Worm (Caenorhabditis elegans) whole organism, L1 larva: Measurements from ENCODE around the gene C16C8.18.

Experiments
- F16B12.6 ChIP-seq: fragments of 150-350 bp; optimal IDR thresholded peaks from 2 replicates; lab custom pipeline; 2014; ENCODE audit warnings: missing biosample characterization, missing genetic modification characterization
- aly-2 ChIP-seq: fragments of 150-350 bp; optimal IDR thresholded peaks from 2 replicates; lab custom pipeline; 2014; ENCODE audit warnings: missing biosample characterization, missing genetic modification characterization
- ama-1 ChIP-seq: fragments of 150-350 bp; optimal IDR thresholded peaks from 2 replicates; lab custom pipeline; 2014
- elt-3 ChIP-seq, 6 experiments: fragments of 150-350 bp in 1 of 6; sonication (generic microtip); optimal IDR thresholded peaks; 2 replicates each; lab custom pipeline; 2017 to 2018; ENCODE audit warnings: missing biosample characterization in 6 of 6, missing genetic modification characterization in 6 of 6, inconsistent platforms in 1 of 6
- irx-1 ChIP-seq: sonication (generic microtip); optimal IDR thresholded peaks from 2 replicates; lab custom pipeline; 2016; ENCODE audit warnings: missing genetic modification characterization, missing compliant biosample characterization
- lin-35 ChIP-seq, 2 experiments: fragments of 150-350 bp; optimal IDR thresholded peaks; 2 replicates each; lab custom pipeline; 2014; ENCODE audit warnings: missing biosample characterization in 2 of 2, missing genetic modification characterization in 2 of 2, missing genetic modification reagents in 2 of 2
- lin-39 ChIP-seq: fragments of 150-350 bp; optimal IDR thresholded peaks from 2 replicates; lab custom pipeline; 2014; ENCODE audit warnings: missing biosample characterization, missing genetic modification reagents, missing genetic modification characterization
- nhr-12 ChIP-seq: sonication (generic microtip); optimal IDR thresholded peaks from 2 replicates; lab custom pipeline; 2017; ENCODE audit warnings: missing biosample characterization, missing genetic modification characterization
- nhr-19 ChIP-seq: fragments of 200-800 bp; sonication (Bioruptor generic); conservative IDR thresholded peaks from 2 replicates; pipeline ENCODE4 v1.3.6; 2022; ENCODE audit warnings: missing genetic modification characterization, missing compliant biosample characterization
- unc-62 ChIP-seq: fragments of 150-350 bp; optimal IDR thresholded peaks from 2 replicates; lab custom pipeline; 2014; ENCODE audit warnings: missing biosample characterization, missing genetic modification reagents, missing genetic modification characterization
- zag-1 ChIP-seq: fragments of 150-350 bp; optimal IDR thresholded peaks from 2 replicates; lab custom pipeline; 2014; ENCODE audit warnings: missing biosample characterization, missing genetic modification characterization
- ztf-4 ChIP-seq: fragments of 150-350 bp; optimal IDR thresholded peaks from 2 replicates; lab custom pipeline; 2014; ENCODE audit warnings: missing biosample characterization, missing genetic modification characterization

DNA sequence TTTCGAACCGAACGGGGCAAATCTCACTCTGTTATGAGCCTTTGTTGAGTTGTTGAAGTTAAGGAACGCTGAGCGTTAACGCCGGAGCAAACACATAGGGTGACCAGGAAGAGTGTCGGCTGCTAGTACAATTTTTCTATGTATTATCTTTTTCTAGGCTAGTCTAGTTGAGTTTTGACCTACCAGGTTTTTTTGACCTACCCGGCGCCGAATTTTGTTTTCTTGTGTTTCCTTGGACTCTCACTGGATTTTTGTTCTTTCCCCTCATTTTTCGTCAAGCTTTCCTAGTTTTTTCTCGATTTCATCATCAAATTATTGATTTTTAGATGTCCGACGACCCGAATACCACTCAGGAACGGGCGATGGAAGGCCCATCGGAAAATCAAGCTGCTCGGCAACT lies 48.0 kb upstream of the C16C8.18 start, which contains the start of gene T06D4.1:
- TF ChIP-seq aly-2 (tag; lab: Kevin White, UChicago) = no peak
- TF ChIP-seq ztf-4 (tag; lab: Kevin White, UChicago) = no peak
- TF ChIP-seq elt-3 (tag; optimal IDR thresholded peaks at IDR 0.05; lab: Kevin White, UChicago) = no peak
- no peak for TF ChIP-seq lin-39 (tag; lab: Kevin White, UChicago)
- no peak for TF ChIP-seq F16B12.6 (tag; lab: Kevin White, UChicago)
- TF ChIP-seq lin-35 (GFP tag; optimal IDR thresholded peaks at IDR 0.05; lab: Kevin White, UChicago) = no peak
- no peak for TF ChIP-seq zag-1 (tag; lab: Kevin White, UChicago)
- no peak for TF ChIP-seq unc-62 (GFP tag; lab: Kevin White, UChicago)
- no peak for TF ChIP-seq irx-1 (tag; lab: Kevin White, UChicago)
- TF ChIP-seq nhr-12 (tag; lab: Kevin White, UChicago) = no peak
- no peak for TF ChIP-seq ama-1 (lab: Kevin White, UChicago)
- no peak for TF ChIP-seq nhr-19 (GFP tag; lab: Robert Waterston, UW)
